Worm (Caenorhabditis elegans) whole organism, early embryonic: ENCODE data around the gene iglr-1.

Source experiments
- B0310.2 ChIP-seq: sonication (generic microtip); optimal IDR thresholded peaks from 2 replicates; lab custom pipeline; 2016; ENCODE audit warnings: mild to moderate bottlenecking, missing genetic modification characterization, missing compliant biosample characterization
- aly-1 ChIP-seq: sonication (generic microtip); optimal IDR thresholded peaks from 2 replicates; lab custom pipeline; 2016; ENCODE audit warnings: missing genetic modification characterization, missing compliant biosample characterization
- ama-1 ChIP-seq: fragments of 150-350 bp; optimal IDR thresholded peaks from 2 replicates; lab custom pipeline; 2014
- ceh-13 ChIP-seq: fragments of 200-800 bp; sonication (Bioruptor generic); optimal IDR thresholded peaks from 2 replicates; lab custom pipeline; 2018; ENCODE audit warnings: mild to moderate bottlenecking, missing genetic modification characterization, missing compliant biosample characterization
- ceh-36 ChIP-seq: sonication (generic microtip); optimal IDR thresholded peaks from 2 replicates; lab custom pipeline; 2016; ENCODE audit warnings: missing genetic modification characterization, inconsistent platforms, missing compliant biosample characterization
- ets-7 ChIP-seq: sonication (generic microtip); optimal IDR thresholded peaks from 2 replicates; lab custom pipeline; 2016; ENCODE audit warnings: missing genotype, missing genetic modification characterization, missing compliant biosample characterization
- flt-1 ChIP-seq: fragments of 200-800 bp; sonication (Bioruptor generic); IDR thresholded peaks from 2 replicates; pipeline ENCODE4 v1.3.6; 2022; ENCODE audit warnings: missing genetic modification characterization, missing compliant biosample characterization
- hmbx-1 ChIP-seq: sonication (generic microtip); optimal IDR thresholded peaks from 2 replicates; lab custom pipeline; 2016; ENCODE audit warnings: mild to moderate bottlenecking, missing genetic modification characterization, missing compliant biosample characterization
- hmg-4 ChIP-seq: fragments of 200-800 bp; sonication (Bioruptor generic); optimal IDR thresholded peaks from 2 replicates; lab custom pipeline; 2018; ENCODE audit warnings: mild to moderate bottlenecking, missing genetic modification characterization, missing compliant biosample characterization
- hnd-1 ChIP-seq: sonication (generic microtip); optimal IDR thresholded peaks from 2 replicates; lab custom pipeline; 2016; ENCODE audit warnings: missing genetic modification characterization, missing compliant biosample characterization
- pes-1 ChIP-seq: fragments of 200-800 bp; sonication (Bioruptor generic); IDR thresholded peaks from 2 replicates; pipeline ENCODE4 v1.3.6; 2022; ENCODE audit warnings: missing genetic modification reagents, missing genetic modification characterization, missing compliant biosample characterization
- sea-1 ChIP-seq: fragments of 200-800 bp; sonication (Bioruptor generic); conservative IDR thresholded peaks from 2 replicates; pipeline ENCODE4 v1.3.6; 2022; ENCODE audit warnings: missing genetic modification characterization, missing compliant biosample characterization
- tbx-37 ChIP-seq: fragments of 200-800 bp; sonication (Bioruptor generic); conservative IDR thresholded peaks from 2 replicates; pipeline ENCODE4 v1.3.6; 2022; ENCODE audit warnings: missing genetic modification reagents, missing genetic modification characterization, missing compliant biosample characterization
- tra-4 ChIP-seq: sonication (generic microtip); optimal IDR thresholded peaks from 2 replicates; lab custom pipeline; 2017; ENCODE audit warnings: missing genetic modification characterization, missing compliant biosample characterization

ce11 chrX:15003891-15004550 lies 12.8 kb upstream of the iglr-1 start, which contains the start of gene slc-25A18.1:
- TF ChIP-seq flt-1 (GFP tag; lab: Robert Waterston, UW), result no peak
- TF ChIP-seq ceh-36 (tag; lab: Kevin White, UChicago), result no peak
- no peak for TF ChIP-seq ama-1
- no peak for TF ChIP-seq hnd-1 (tag; lab: Kevin White, UChicago)
- no peak for TF ChIP-seq aly-1 (tag; lab: Kevin White, UChicago)
- TF ChIP-seq ets-7 (tag; lab: Kevin White, UChicago), result no peak
- no peak for TF ChIP-seq pes-1
- no peak for TF ChIP-seq B0310.2 (tag; lab: Kevin White, UChicago)
- no peak for TF ChIP-seq ceh-13 (GFP tag; lab: Kevin White, UChicago)
- no peak for TF ChIP-seq hmg-4 (GFP tag; lab: Kevin White, UChicago)
- no peak for TF ChIP-seq tra-4 (tag; lab: Kevin White, UChicago)
- TF ChIP-seq sea-1, result no peak
- TF ChIP-seq tbx-37 (GFP tag; lab: Robert Waterston, UW), result no peak
- TF ChIP-seq hmbx-1 (tag; lab: Kevin White, UChicago), result no peak
